Fruit fly (Drosophila melanogaster): Measurements from ENCODE around the gene tipE.

- TF ChIP-seq CG8478 (optimal IDR thresholded peaks at IDR 0.05) (no peak), CTCF (optimal IDR thresholded peaks at IDR 0.05) (no peak)
These were observed 23.1 kb downstream of the tipE start, which contains the start of gene Cpr64Ab for dm6 chr3L:4211440-4211839.

Data from S2 (cell line).